Worm (Caenorhabditis elegans) whole organism, L4 larva: Measurements from ENCODE around the gene C18B12.4.

Experiments
- D1046.2 ChIP-seq: fragments of 200-800 bp; sonication (Bioruptor generic); IDR thresholded peaks from 2 replicates; pipeline ENCODE4 v1.3.6; 2022; ENCODE audit warnings: missing genetic modification characterization, missing compliant biosample characterization
- F44E2.7 ChIP-seq: fragments of 200-800 bp; sonication (Bioruptor generic); IDR thresholded peaks from 2 replicates; pipeline ENCODE4 v2.1.2; 2022; ENCODE audit warnings: missing genetic modification characterization, missing compliant biosample characterization
- F49E8.2 ChIP-seq: sonication (generic microtip); optimal IDR thresholded peaks from 2 replicates; lab custom pipeline; 2016; ENCODE audit warnings: missing compliant biosample characterization, mild to moderate bottlenecking, missing genetic modification characterization, borderline replicate concordance
- R02D3.7 ChIP-seq: fragments of 150-350 bp; sonication (generic microtip); optimal IDR thresholded peaks from 3 replicates; lab custom pipeline; 2014; ENCODE audit warnings: missing biosample characterization, missing genetic modification characterization
- T20F7.1 ChIP-seq: fragments of 200-800 bp; sonication (Bioruptor generic); optimal IDR thresholded peaks from 2 replicates; lab custom pipeline; 2018; ENCODE audit warnings: mild to moderate bottlenecking, missing genetic modification characterization, missing compliant biosample characterization
- Y75B8A.6 ChIP-seq: fragments of 200-800 bp; sonication (Bioruptor generic); IDR thresholded peaks from 2 replicates; pipeline ENCODE4 v1.3.6; 2022; ENCODE audit warnings: missing genetic modification reagents, missing genetic modification characterization, missing compliant biosample characterization
- ZK337.2 ChIP-seq: fragments of 200-800 bp; sonication (Bioruptor generic); IDR thresholded peaks from 2 replicates; pipeline ENCODE4 v1.3.6; 2022; ENCODE audit warnings: missing genetic modification reagents, missing genetic modification characterization, missing compliant biosample characterization
- ZK546.5 ChIP-seq, 2 experiments: sonication (generic microtip); optimal IDR thresholded peaks; 2 replicates each; lab custom pipeline; 2017; ENCODE audit warnings: missing biosample characterization in 2 of 2, missing genetic modification characterization in 2 of 2
- aha-1 ChIP-seq: fragments of 150-350 bp; peaks from one replicate; lab custom pipeline; 2014; ENCODE audit warnings: missing biosample characterization, missing genetic modification characterization
- ama-1 ChIP-seq: fragments of 150-350 bp; optimal IDR thresholded peaks from 2 replicates; lab custom pipeline; 2014; ENCODE audit warnings: inconsistent platforms, mixed read lengths
- ceh-20 ChIP-seq: fragments of 200-800 bp; sonication (Bioruptor generic); IDR thresholded peaks from 2 replicates; pipeline ENCODE4 v1.3.6; 2022; ENCODE audit warnings: missing genetic modification reagents, missing genetic modification characterization, missing compliant biosample characterization
- ctbp-1 ChIP-seq: fragments of 200-800 bp; sonication (Bioruptor generic); IDR thresholded peaks from 2 replicates; pipeline ENCODE4 v1.3.6; 2022; ENCODE audit warnings: missing genetic modification reagents, missing genetic modification characterization, missing compliant biosample characterization
- daf-16 ChIP-seq, 3 experiments: sonication (generic microtip); optimal IDR thresholded peaks; 2 replicates each; lab custom pipeline; 2016 to 2017; ENCODE audit warnings: missing genetic modification characterization in 3 of 3, missing genetic modification reagents in 3 of 3, mild to moderate bottlenecking in 2 of 3, missing compliant biosample characterization in 2 of 3, missing biosample characterization in 1 of 3, moderate library complexity in 1 of 3
- dpl-1 ChIP-seq: fragments of 150-350 bp; optimal IDR thresholded peaks from 2 replicates; lab custom pipeline; 2014; ENCODE audit warnings: missing biosample characterization, missing genetic modification reagents, missing genetic modification characterization
- duxl-1 ChIP-seq: sonication (generic microtip); optimal IDR thresholded peaks from 2 replicates; lab custom pipeline; 2016; ENCODE audit warnings: mild to moderate bottlenecking, missing genetic modification characterization, moderate library complexity, missing compliant biosample characterization; ENCODE audit not compliant: poor library complexity
- dve-1 ChIP-seq: sonication (generic microtip); optimal IDR thresholded peaks from 2 replicates; lab custom pipeline; 2017; ENCODE audit warnings: antibody characterized with exemption, mild to moderate bottlenecking, missing genetic modification characterization, missing compliant biosample characterization; ENCODE audit not compliant: insufficient read depth
- egl-43 ChIP-seq: fragments of 200-800 bp; sonication (Bioruptor generic); IDR thresholded peaks from 2 replicates; pipeline ENCODE4 v1.3.6; 2022; ENCODE audit warnings: missing genetic modification reagents, missing genetic modification characterization, missing compliant biosample characterization
- fkh-10 ChIP-seq: fragments of 150-350 bp; optimal IDR thresholded peaks from 2 replicates; lab custom pipeline; 2014; ENCODE audit warnings: missing biosample characterization, missing genetic modification reagents, missing genetic modification characterization
- fos-1 ChIP-seq: fragments of 150-350 bp; optimal IDR thresholded peaks from 2 replicates; lab custom pipeline; 2014; ENCODE audit warnings: missing biosample characterization, missing genetic modification characterization
- gei-8 ChIP-seq: fragments of 200-800 bp; sonication (Bioruptor generic); optimal IDR thresholded peaks from 2 replicates; lab custom pipeline; 2018; ENCODE audit warnings: mild to moderate bottlenecking, missing genetic modification characterization, missing compliant biosample characterization
- hlh-11 ChIP-seq: fragments of 200-800 bp; sonication (Bioruptor generic); optimal IDR thresholded peaks from 2 replicates; lab custom pipeline; 2018; ENCODE audit warnings: mild to moderate bottlenecking, missing genetic modification characterization, missing compliant biosample characterization
- hlh-30 ChIP-seq: sonication (generic microtip); optimal IDR thresholded peaks from 2 replicates; lab custom pipeline; 2017; ENCODE audit warnings: antibody characterized with exemption, mild to moderate bottlenecking, missing genetic modification characterization, missing compliant biosample characterization; ENCODE audit not compliant: insufficient read depth
- hmg-1.1 ChIP-seq: fragments of 200-800 bp; sonication (Bioruptor generic); IDR thresholded peaks from 2 replicates; pipeline ENCODE4 v1.3.6; 2022; ENCODE audit warnings: missing genetic modification reagents, missing genetic modification characterization, missing compliant biosample characterization
- lin-38 ChIP-seq: fragments of 200-800 bp; sonication (Bioruptor generic); IDR thresholded peaks from 2 replicates; pipeline ENCODE4 v1.3.6; 2022; ENCODE audit warnings: missing genetic modification reagents, missing genetic modification characterization, missing compliant biosample characterization
- lin-39 ChIP-seq: fragments of 150-350 bp; optimal IDR thresholded peaks from 2 replicates; lab custom pipeline; 2014; ENCODE audit warnings: missing biosample characterization, missing genetic modification reagents, missing genetic modification characterization
- lsy-2 ChIP-seq, 2 experiments: fragments of 150-350 bp in 1 of 2; sonication (generic microtip) in 1 of 2; optimal IDR thresholded peaks; 2 replicates each; lab custom pipeline; 2014 to 2017; ENCODE audit warnings: missing biosample characterization in 2 of 2, missing genetic modification characterization in 2 of 2
- madf-5 ChIP-seq, 2 experiments: fragments of 200-800 bp; sonication (Bioruptor generic); IDR thresholded peaks; 2 replicates each; pipeline ENCODE4 v1.3.6; 2022; ENCODE audit warnings: missing compliant biosample characterization in 2 of 2, missing genetic modification characterization in 2 of 2
- mdl-1 ChIP-seq, 2 experiments: fragments of 150-350 bp in 1 of 2; sonication (generic microtip) in 1 of 2; optimal IDR thresholded peaks; 2 replicates each; lab custom pipeline; 2014 to 2017; ENCODE audit warnings: missing biosample characterization in 2 of 2, missing genetic modification characterization in 2 of 2
- mdt-29 ChIP-seq: fragments of 200-800 bp; sonication (Bioruptor generic); IDR thresholded peaks from 2 replicates; pipeline ENCODE4 v1.3.6; 2022; ENCODE audit warnings: missing genetic modification reagents, missing genetic modification characterization, missing compliant biosample characterization
- mxl-2 ChIP-seq: fragments of 200-800 bp; sonication (Bioruptor generic); conservative IDR thresholded peaks from 2 replicates; pipeline ENCODE4 v1.3.6; 2022; ENCODE audit warnings: missing genetic modification reagents, missing genetic modification characterization, missing compliant biosample characterization
- mxl-3 ChIP-seq: fragments of 200-800 bp; sonication (Bioruptor generic); optimal IDR thresholded peaks from 2 replicates; lab custom pipeline; 2018; ENCODE audit warnings: mild to moderate bottlenecking, missing genetic modification characterization, missing compliant biosample characterization
- nhr-10 ChIP-seq: fragments of 150-350 bp; optimal IDR thresholded peaks from 2 replicates; lab custom pipeline; 2014; ENCODE audit warnings: missing biosample characterization, missing genetic modification characterization
- nhr-111 ChIP-seq: fragments of 200-800 bp; sonication (Bioruptor generic); optimal IDR thresholded peaks from 2 replicates; lab custom pipeline; 2018; ENCODE audit warnings: mild to moderate bottlenecking, missing genetic modification characterization, missing compliant biosample characterization
- nhr-28 ChIP-seq: fragments of 150-350 bp; optimal IDR thresholded peaks from 2 replicates; lab custom pipeline; 2014; ENCODE audit warnings: missing biosample characterization, missing genetic modification characterization
- nhr-42 ChIP-seq: fragments of 200-800 bp; sonication (Bioruptor generic); IDR thresholded peaks from 2 replicates; pipeline ENCODE4 v1.3.6; 2022; ENCODE audit warnings: missing genetic modification characterization, missing compliant biosample characterization
- nhr-48 ChIP-seq: sonication (generic microtip); optimal IDR thresholded peaks from 2 replicates; lab custom pipeline; 2016; ENCODE audit warnings: mild to moderate bottlenecking, missing genetic modification characterization, missing compliant biosample characterization
- nhr-6 ChIP-seq: fragments of 150-350 bp; optimal IDR thresholded peaks from 2 replicates; lab custom pipeline; 2014; ENCODE audit warnings: missing biosample characterization, missing genetic modification characterization
- nhr-77 ChIP-seq: fragments of 150-350 bp; optimal IDR thresholded peaks from 2 replicates; lab custom pipeline; 2014; ENCODE audit warnings: missing biosample characterization, missing genetic modification characterization
- pha-4 ChIP-seq, 2 experiments: fragments of 150-350 bp in 1 of 2; fragments of 200-800 bp in 1 of 2; sonication (Bioruptor generic) in 1 of 2; IDR thresholded peaks in 1 of 2; optimal IDR thresholded peaks in 1 of 2; 2 replicates each; pipeline versions ENCODE4 v1.3.6 to Lab custom; 2014 to 2022; ENCODE audit warnings: missing genetic modification characterization in 2 of 2, missing genetic modification reagents in 2 of 2, missing biosample characterization in 1 of 2, missing compliant biosample characterization in 1 of 2
- php-3 ChIP-seq: fragments of 200-800 bp; sonication (Bioruptor generic); IDR thresholded peaks from 2 replicates; pipeline ENCODE4 v1.3.6; 2022; ENCODE audit warnings: missing genetic modification reagents, missing genetic modification characterization, missing compliant biosample characterization
- sdz-12 ChIP-seq: fragments of 200-800 bp; sonication (Bioruptor generic); optimal IDR thresholded peaks from 2 replicates; lab custom pipeline; 2018; ENCODE audit warnings: mild to moderate bottlenecking, missing genetic modification characterization, missing compliant biosample characterization
- skn-1 ChIP-seq: fragments of 150-350 bp; optimal IDR thresholded peaks from 2 replicates; lab custom pipeline; 2014; ENCODE audit warnings: missing biosample characterization, missing genetic modification characterization
- snpc-1.2 ChIP-seq: fragments of 200-800 bp; sonication (Bioruptor generic); IDR thresholded peaks from 2 replicates; pipeline ENCODE4 v1.3.6; 2022; ENCODE audit warnings: missing genetic modification reagents, missing genetic modification characterization, missing compliant biosample characterization
- spr-1 ChIP-seq: sonication (generic microtip); optimal IDR thresholded peaks from 2 replicates; lab custom pipeline; 2016; ENCODE audit warnings: mild to moderate bottlenecking, missing genetic modification characterization, missing compliant biosample characterization
- unc-39 ChIP-seq: sonication (generic microtip); optimal IDR thresholded peaks from 2 replicates; lab custom pipeline; 2017; ENCODE audit warnings: missing biosample characterization, missing genetic modification characterization
- zag-1 ChIP-seq: fragments of 150-350 bp; optimal IDR thresholded peaks from 2 replicates; lab custom pipeline; 2014; ENCODE audit warnings: missing biosample characterization, missing genetic modification characterization
- zfp-3 ChIP-seq: fragments of 200-800 bp; sonication (Bioruptor generic); conservative IDR thresholded peaks from 2 replicates; pipeline ENCODE4 v1.3.6; 2022; ENCODE audit warnings: missing genetic modification reagents, missing genetic modification characterization, missing compliant biosample characterization
- zip-2 ChIP-seq: fragments of 150-350 bp; optimal IDR thresholded peaks from 2 replicates; lab custom pipeline; 2014; ENCODE audit warnings: missing biosample characterization, missing genetic modification characterization
- ztf-7 ChIP-seq: fragments of 150-350 bp; optimal IDR thresholded peaks from 2 replicates; lab custom pipeline; 2014; ENCODE audit warnings: missing biosample characterization, missing genetic modification characterization

Gene C18B12.4

ce11 chrX:15081486-15081885 is 41.1 kb upstream of the C18B12.4 start:
- TF ChIP-seq daf-16 (GFP tag; optimal IDR thresholded peaks at IDR 0.05; lab: Kevin White, UChicago) = no peak
- no peak for TF ChIP-seq daf-16 (tag; optimal IDR thresholded peaks at IDR 0.05; lab: Kevin White, UChicago)
- TF ChIP-seq hlh-11 (tag; lab: Kevin White, UChicago) = peak; percentile 31
- TF ChIP-seq nhr-28 (tag; lab: Kevin White, UChicago) = peak; percentile 59
- no peak for TF ChIP-seq hmg-1.1
- TF ChIP-seq mdl-1 (tag; optimal IDR thresholded peaks at IDR 0.05; lab: Kevin White, UChicago) = peak in 1 of 2 experiments; percentile 66
- peak; percentile 30 for TF ChIP-seq hlh-30

- TF ChIP-seq ama-1 (lab: Kevin White, UChicago) (no peak), dve-1 (tag; lab: Kevin White, UChicago) (no peak), skn-1 (tag; lab: Kevin White, UChicago) (no peak), ZK337.2 (no peak), zfp-3 (GFP tag; lab: Robert Waterston, UW) (no peak), ztf-7 (tag; lab: Kevin White, UChicago) (no peak), sdz-12 (no peak), duxl-1 (no peak), ctbp-1 (GFP tag; lab: Robert Waterston, UW) (no peak), nhr-111 (no peak), F49E8.2 (no peak), nhr-42 (GFP tag; lab: Robert Waterston, UW) (no peak), snpc-1.2 (no peak), nhr-6 (tag; lab: Kevin White, UChicago) (no peak), fos-1 (tag; lab: Kevin White, UChicago) (no peak), ZK546.5 (tag; optimal IDR thresholded peaks at IDR 0.05; lab: Kevin White, UChicago) (no peak), R02D3.7 (tag; lab: Kevin White, UChicago) (no peak), hlh-30 (peak; percentile 55), madf-5 (GFP tag; IDR thresholded peaks at IDR 0.05; lab: Robert Waterston, UW) (no peak), aha-1 (tag; lab: Kevin White, UChicago) (peak; percentile 97), egl-43 (GFP tag; lab: Robert Waterston, UW) (no peak), T20F7.1 (GFP tag; lab: Kevin White, UChicago) (no peak), zag-1 (tag; lab: Kevin White, UChicago) (no peak), lsy-2 (tag; optimal IDR thresholded peaks at IDR 0.05; lab: Kevin White, UChicago) (peak in 1 of 2 experiments; percentile 22), hlh-11 (tag; lab: Kevin White, UChicago) (peak; percentile 75), unc-39 (no peak), nhr-77 (tag; lab: Kevin White, UChicago) (no peak), pha-4 (GFP tag; IDR thresholded peaks at IDR 0.05; lab: Robert Waterston, UW) (no peak), pha-4 (tag; optimal IDR thresholded peaks at IDR 0.05; lab: Kevin White, UChicago) (no peak), fkh-10 (no peak), mdt-29 (no peak), hmg-1.1 (no peak), nhr-28 (tag; lab: Kevin White, UChicago) (peak; percentile 43), nhr-10 (tag; lab: Kevin White, UChicago) (no peak), ceh-20 (GFP tag; lab: Robert Waterston, UW) (no peak), lin-39 (tag; lab: Kevin White, UChicago) (no peak), zip-2 (tag; lab: Kevin White, UChicago) (no peak), php-3 (GFP tag; lab: Robert Waterston, UW) (no peak), nhr-48 (tag; lab: Kevin White, UChicago) (peak; percentile 90), Y75B8A.6 (GFP tag; lab: Robert Waterston, UW) (no peak), dpl-1 (GFP tag; lab: Kevin White, UChicago) (no peak), mxl-2 (GFP tag; lab: Robert Waterston, UW) (no peak), mxl-3 (GFP tag; lab: Kevin White, UChicago) (peak; percentile 57), lin-38 (GFP tag; lab: Robert Waterston, UW) (no peak), spr-1 (no peak), gei-8 (GFP tag; lab: Kevin White, UChicago) (peak; percentile 10), D1046.2 (no peak), F44E2.7 (GFP tag; lab: Robert Waterston, UW) (no peak)
These were observed 39.0 kb upstream of the C18B12.4 start for ce11 chrX:15079406-15079805.
